Worm (Caenorhabditis elegans) whole organism, L1 larva: ENCODE measurements around the gene srsx-15.
A peak's percentile ranks its signal among the peaks of the same experiment; 100 is the strongest.

Source experiments
- Y116A8C.19 ChIP-seq: sonication (generic microtip); optimal IDR thresholded peaks from 2 replicates; lab custom pipeline; 2016; ENCODE audit warnings: missing compliant biosample characterization, missing genetic modification characterization, borderline replicate concordance
- ceh-82 ChIP-seq, 3 experiments: fragments of 150-350 bp in 1 of 3; sonication (generic microtip) in 2 of 3; optimal IDR thresholded peaks; 2 replicates each; lab custom pipeline; 2014 to 2017; ENCODE audit warnings: missing biosample characterization in 3 of 3, missing genetic modification characterization in 3 of 3
- ceh-90 ChIP-seq: sonication (generic microtip); optimal IDR thresholded peaks from 2 replicates; lab custom pipeline; 2016; ENCODE audit warnings: missing genetic modification characterization, missing compliant biosample characterization
- dpl-1 ChIP-seq, 3 experiments: fragments of 150-350 bp in 2 of 3; sonication (generic microtip) in 1 of 3; optimal IDR thresholded peaks; 2 replicates each; lab custom pipeline; 2014 to 2017; ENCODE audit warnings: missing biosample characterization in 3 of 3, missing genetic modification characterization in 3 of 3, missing genetic modification reagents in 3 of 3
- dsc-1 ChIP-seq: sonication (generic microtip); optimal IDR thresholded peaks from 2 replicates; lab custom pipeline; 2016; ENCODE audit warnings: mild to moderate bottlenecking, missing genetic modification characterization, missing compliant biosample characterization
- efl-1 ChIP-seq, 4 experiments: fragments of 150-350 bp; optimal IDR thresholded peaks in 3 of 4; peaks in 1 of 4; 1 replicate in 1 of 4; 2 replicates in 3 of 4; lab custom pipeline; 2014; ENCODE audit warnings: missing biosample characterization in 2 of 4, missing genetic modification characterization in 2 of 4, missing genetic modification reagents in 2 of 4
- efl-3 ChIP-seq: fragments of 200-800 bp; sonication (Bioruptor generic); optimal IDR thresholded peaks from 2 replicates; lab custom pipeline; 2018; ENCODE audit warnings: mild to moderate bottlenecking, missing genetic modification characterization, missing compliant biosample characterization
- fkh-4 ChIP-seq: sonication (generic microtip); optimal IDR thresholded peaks from 2 replicates; lab custom pipeline; 2016; ENCODE audit warnings: missing compliant biosample characterization, missing genetic modification characterization, borderline replicate concordance
- hpl-2 ChIP-seq: fragments of 150-350 bp; optimal IDR thresholded peaks from 2 replicates; lab custom pipeline; 2014; ENCODE audit warnings: missing biosample characterization, missing genetic modification reagents, missing genetic modification characterization
- irx-1 ChIP-seq: sonication (generic microtip); optimal IDR thresholded peaks from 2 replicates; lab custom pipeline; 2016; ENCODE audit warnings: missing genetic modification characterization, missing compliant biosample characterization
- jun-1 ChIP-seq: fragments of 150-350 bp; optimal IDR thresholded peaks from 2 replicates; lab custom pipeline; 2014; ENCODE audit warnings: missing biosample characterization, missing genetic modification reagents, missing genetic modification characterization
- lin-14 ChIP-seq: fragments of 200-800 bp; sonication (Bioruptor generic); optimal IDR thresholded peaks from 2 replicates; lab custom pipeline; 2018; ENCODE audit warnings: mild to moderate bottlenecking, missing genetic modification characterization, moderate library complexity, missing compliant biosample characterization
- lin-35 ChIP-seq, 2 experiments: fragments of 150-350 bp; optimal IDR thresholded peaks; 2 replicates each; lab custom pipeline; 2014; ENCODE audit warnings: missing biosample characterization in 2 of 2, missing genetic modification characterization in 2 of 2, missing genetic modification reagents in 2 of 2
- lin-39 ChIP-seq: fragments of 150-350 bp; optimal IDR thresholded peaks from 2 replicates; lab custom pipeline; 2014; ENCODE audit warnings: missing biosample characterization, missing genetic modification reagents, missing genetic modification characterization
- lir-3 ChIP-seq: sonication (generic microtip); optimal IDR thresholded peaks from 2 replicates; lab custom pipeline; 2016; ENCODE audit warnings: mild to moderate bottlenecking, missing genetic modification characterization, moderate library complexity, missing compliant biosample characterization; ENCODE audit not compliant: poor library complexity
- lsy-2 ChIP-seq, 2 experiments: fragments of 150-350 bp; optimal IDR thresholded peaks; 2 replicates each; lab custom pipeline; 2014; ENCODE audit warnings: missing biosample characterization in 2 of 2, missing genetic modification characterization in 2 of 2
- mab-9 ChIP-seq: fragments of 200-800 bp; sonication (Bioruptor generic); IDR thresholded peaks from 2 replicates; pipeline ENCODE4 v1.3.6; 2022; ENCODE audit warnings: missing genetic modification reagents, missing genetic modification characterization, missing compliant biosample characterization
- mef-2 ChIP-seq: fragments of 150-350 bp; optimal IDR thresholded peaks from 2 replicates; lab custom pipeline; 2014; ENCODE audit warnings: missing biosample characterization, missing genetic modification characterization
- mep-1 ChIP-seq: fragments of 150-350 bp; optimal IDR thresholded peaks from 2 replicates; lab custom pipeline; 2014; ENCODE audit warnings: missing biosample characterization, missing genetic modification characterization
- nhr-12 ChIP-seq: sonication (generic microtip); optimal IDR thresholded peaks from 2 replicates; lab custom pipeline; 2017; ENCODE audit warnings: missing biosample characterization, missing genetic modification characterization
- nhr-20 ChIP-seq: sonication (generic microtip); optimal IDR thresholded peaks from 2 replicates; lab custom pipeline; 2016; ENCODE audit warnings: mild to moderate bottlenecking, missing genetic modification characterization, missing compliant biosample characterization
- nhr-28 ChIP-seq: fragments of 150-350 bp; optimal IDR thresholded peaks from 2 replicates; lab custom pipeline; 2014; ENCODE audit warnings: missing biosample characterization, missing genetic modification characterization
- nhr-47 ChIP-seq: sonication (generic microtip); optimal IDR thresholded peaks from 2 replicates; lab custom pipeline; 2016; ENCODE audit warnings: mild to moderate bottlenecking, missing genetic modification characterization, moderate library complexity, missing compliant biosample characterization
- nhr-71 ChIP-seq: sonication (generic microtip); optimal IDR thresholded peaks from 2 replicates; lab custom pipeline; 2016; ENCODE audit warnings: mild to moderate bottlenecking, missing genetic modification characterization, moderate library complexity, missing compliant biosample characterization
- nhr-77 ChIP-seq: fragments of 150-350 bp; optimal IDR thresholded peaks from 2 replicates; lab custom pipeline; 2014; ENCODE audit warnings: missing biosample characterization, missing genetic modification characterization
- nhr-85 ChIP-seq: sonication (generic microtip); peaks from one replicate; lab custom pipeline; 2016; ENCODE audit warnings: missing genetic modification characterization, inconsistent platforms, missing compliant biosample characterization
- pqm-1 ChIP-seq: sonication (generic microtip); optimal IDR thresholded peaks from 3 replicates; lab custom pipeline; 2017; ENCODE audit warnings: missing biosample characterization, missing genetic modification characterization
- rnt-1 ChIP-seq: sonication (generic microtip); optimal IDR thresholded peaks from 2 replicates; lab custom pipeline; 2016; ENCODE audit warnings: mild to moderate bottlenecking, missing genetic modification characterization, moderate library complexity, missing compliant biosample characterization
- skn-1 ChIP-seq: fragments of 150-350 bp; optimal IDR thresholded peaks from 2 replicates; lab custom pipeline; 2014; ENCODE audit warnings: missing biosample characterization, missing genetic modification characterization
- snpc-4 ChIP-seq: fragments of 150-350 bp; optimal IDR thresholded peaks from 2 replicates; lab custom pipeline; 2014; ENCODE audit warnings: missing biosample characterization, missing genetic modification characterization
- snu-23 ChIP-seq: sonication (generic microtip); optimal IDR thresholded peaks from 2 replicates; lab custom pipeline; 2016; ENCODE audit warnings: missing genetic modification characterization, missing compliant biosample characterization
- sptf-1 ChIP-seq: fragments of 150-350 bp; optimal IDR thresholded peaks from 2 replicates; lab custom pipeline; 2014; ENCODE audit warnings: missing biosample characterization, missing genetic modification characterization
- sup-37 ChIP-seq: fragments of 200-800 bp; sonication (Bioruptor generic); optimal IDR thresholded peaks from 2 replicates; lab custom pipeline; 2018; ENCODE audit warnings: mild to moderate bottlenecking, missing genetic modification characterization, missing compliant biosample characterization
- swsn-7 ChIP-seq: sonication (generic microtip); optimal IDR thresholded peaks from 2 replicates; lab custom pipeline; 2016; ENCODE audit warnings: missing genetic modification characterization, missing compliant biosample characterization
- tbx-2 ChIP-seq: sonication (generic microtip); optimal IDR thresholded peaks from 2 replicates; lab custom pipeline; 2016; ENCODE audit warnings: missing genetic modification characterization, missing compliant biosample characterization
- tlp-1 ChIP-seq: fragments of 150-350 bp; optimal IDR thresholded peaks from 2 replicates; lab custom pipeline; 2014; ENCODE audit warnings: missing biosample characterization, missing genetic modification characterization
- unc-98 ChIP-seq: fragments of 200-800 bp; sonication (Bioruptor generic); IDR thresholded peaks from 2 replicates; pipeline ENCODE4 v1.3.6; 2022; ENCODE audit warnings: missing genetic modification characterization, missing compliant biosample characterization
- xbp-1 ChIP-seq: sonication (generic microtip); optimal IDR thresholded peaks from 2 replicates; lab custom pipeline; 2016; ENCODE audit warnings: missing genetic modification characterization, missing compliant biosample characterization
- ztf-4 ChIP-seq: fragments of 150-350 bp; optimal IDR thresholded peaks from 2 replicates; lab custom pipeline; 2014; ENCODE audit warnings: missing biosample characterization, missing genetic modification characterization

srsx-15 gene

ce11 chrIV:5604465-5604864 lies 19.2 kb downstream of the srsx-15 start (continued):
- TF ChIP-seq sptf-1 (tag; lab: Kevin White, UChicago) (no peak), unc-98 (GFP tag; lab: Robert Waterston, UW) (no peak), efl-1 (optimal IDR thresholded peaks at IDR 0.05; lab: Kevin White, UChicago) (peak; percentile 30 to 45), efl-1 (GFP tag; optimal IDR thresholded peaks at IDR 0.05 in 1 of 2; lab: Kevin White, UChicago) (peak in 1 of 2 experiments; percentile 20), snu-23 (GFP tag; lab: Kevin White, UChicago) (peak; percentile 52)

- TF ChIP-seq mef-2 (tag; lab: Kevin White, UChicago) (no peak), lin-14 (GFP tag; lab: Kevin White, UChicago) (peak; percentile 49), mab-9 (GFP tag; lab: Robert Waterston, UW) (0 out of 2 replicates have a peak, but pooled peaks have one; percentile 42), skn-1 (tag; lab: Kevin White, UChicago) (no peak), nhr-71 (tag; lab: Kevin White, UChicago) (peak; percentile 40), ceh-90 (tag; lab: Kevin White, UChicago) (no peak), nhr-77 (peak; percentile 43), jun-1 (tag; lab: Kevin White, UChicago) (peak; percentile 7), nhr-85 (tag; lab: Kevin White, UChicago) (no peak), tbx-2 (peak; percentile 35), lsy-2 (tag; optimal IDR thresholded peaks at IDR 0.05; lab: Kevin White, UChicago) (peak in 1 of 2 experiments; percentile 11)
Measured at ce11 chrIV:5603321-5603720, 20.3 kb downstream of the srsx-15 start.

- no peak for TF ChIP-seq ceh-90 (tag; lab: Kevin White, UChicago)
- no peak for TF ChIP-seq lin-39 (tag; lab: Kevin White, UChicago)
- TF ChIP-seq snpc-4 (tag; lab: Kevin White, UChicago) = peak; percentile 72
- no peak for TF ChIP-seq Y116A8C.19 (tag; lab: Kevin White, UChicago)
Measured at ce11 chrIV:5602415-5602814, 21.2 kb downstream of the srsx-15 start.

- TF ChIP-seq ztf-4 (peak; percentile 68), nhr-20 (tag; lab: Kevin White, UChicago) (peak; percentile 11), tbx-2 (peak; percentile 66), sup-37 (GFP tag; lab: Kevin White, UChicago) (peak; percentile 48), dsc-1 (tag; lab: Kevin White, UChicago) (peak; percentile 31), dpl-1 (GFP tag; optimal IDR thresholded peaks at IDR 0.05; lab: Kevin White, UChicago) (peak in 1 of 3 experiments; percentile 3), efl-1 (optimal IDR thresholded peaks at IDR 0.05; lab: Kevin White, UChicago) (peak; percentile 29 to 31), efl-1 (GFP tag; optimal IDR thresholded peaks at IDR 0.05 in 1 of 2; lab: Kevin White, UChicago) (peak in 1 of 2 experiments; percentile 87), nhr-77 (peak; percentile 54), nhr-28 (no peak), tlp-1 (tag; lab: Kevin White, UChicago) (no peak), lin-35 (GFP tag; optimal IDR thresholded peaks at IDR 0.05; lab: Kevin White, UChicago) (peak in 1 of 2 experiments; percentile 22), lsy-2 (tag; optimal IDR thresholded peaks at IDR 0.05; lab: Kevin White, UChicago) (peak in 1 of 2 experiments; percentile 40), hpl-2 (GFP tag; lab: Kevin White, UChicago) (no peak), nhr-85 (tag; lab: Kevin White, UChicago) (peak; percentile 78), lir-3 (tag; lab: Kevin White, UChicago) (no peak), snu-23 (GFP tag; lab: Kevin White, UChicago) (peak; percentile 45), irx-1 (tag; lab: Kevin White, UChicago) (peak; percentile 21), efl-3 (GFP tag; lab: Kevin White, UChicago) (no peak), fkh-4 (tag; lab: Kevin White, UChicago) (no peak), nhr-47 (tag; lab: Kevin White, UChicago) (peak; percentile 52), nhr-71 (tag; lab: Kevin White, UChicago) (peak; percentile 52), rnt-1 (tag; lab: Kevin White, UChicago) (peak; percentile 42), ceh-82 (tag; optimal IDR thresholded peaks at IDR 0.05; lab: Kevin White, UChicago) (peak; percentile 20 to 29 (median 21)), pqm-1 (tag; lab: Kevin White, UChicago) (no peak), lin-14 (GFP tag; lab: Kevin White, UChicago) (peak; percentile 87), xbp-1 (peak; percentile 19), swsn-7 (peak; percentile 53), nhr-12 (tag; lab: Kevin White, UChicago) (no peak), mep-1 (tag; lab: Kevin White, UChicago) (peak; percentile 31)
- TF ChIP-seq, all 84 proteins: peak for 21
Measured at ce11 chrIV:5600316-5600715, 23.3 kb downstream of the srsx-15 start.
